Fruit fly (Drosophila melanogaster): ENCODE measurements around the gene CG2926.

Gene CG2926

DNA sequence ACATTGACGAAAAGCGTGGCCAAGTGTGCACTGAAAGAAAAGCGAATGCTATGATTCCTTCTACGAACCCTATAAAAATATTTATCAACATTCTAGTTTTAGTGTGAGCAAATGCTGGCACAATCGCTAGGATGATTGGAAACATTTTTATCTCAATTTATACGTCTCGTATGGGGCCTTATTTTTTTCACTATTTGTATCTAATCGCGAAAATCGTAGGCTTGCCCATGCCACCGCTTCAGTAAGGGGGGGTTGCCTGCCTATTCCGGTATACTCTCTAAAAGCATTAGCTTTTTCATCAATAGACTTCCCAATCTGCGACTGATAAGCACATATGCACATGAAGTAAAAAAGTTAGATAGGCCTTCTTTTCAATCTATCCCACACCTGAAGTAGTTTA lies 22.6 kb downstream of the CG2926 start (continued):
- no peak for TF ChIP-seq ab (GFP tag; optimal IDR thresholded peaks at IDR 0.05)
- TF ChIP-seq CG11504 (tag; optimal IDR thresholded peaks at IDR 0.05): peak; percentile 88
- peak; percentile 71; the same call in 1 of the 2 replicates for TF ChIP-seq CG16779 (GFP tag; IDR thresholded peaks at IDR 0.05)
- TF ChIP-seq sob (GFP tag; IDR thresholded peaks at IDR 0.05): peak; percentile 85
- TF ChIP-seq Abd-B (GFP tag; optimal IDR thresholded peaks at IDR 0.05): no peak
- no peak for TF ChIP-seq sna (GFP tag; IDR thresholded peaks at IDR 0.05; ENCODE audit: partially characterized antibody)
- peak; percentile 76 for TF ChIP-seq org-1 (GFP tag; optimal IDR thresholded peaks at IDR 0.05)
- TF ChIP-seq CG7928 (GFP tag; optimal IDR thresholded peaks at IDR 0.05): no peak
- TF ChIP-seq CG30431 (GFP tag; optimal IDR thresholded peaks at IDR 0.05): peak; percentile 54
- no peak for TF ChIP-seq tna (GFP tag; IDR thresholded peaks at IDR 0.05; ENCODE audit: partially characterized antibody)
- peak; percentile 82 for TF ChIP-seq lilli (GFP tag; optimal IDR thresholded peaks at IDR 0.05)
- TF ChIP-seq CG3281 (GFP tag; optimal IDR thresholded peaks at IDR 0.05): peak; percentile 75
- no peak for TF ChIP-seq hth (optimal IDR thresholded peaks at IDR 0.05)
- TF ChIP-seq B-H2 (GFP tag; optimal IDR thresholded peaks at IDR 0.05): peak; percentile 45
- TF ChIP-seq Vsx1 (GFP tag; optimal IDR thresholded peaks at IDR 0.05): peak; percentile 66
- peak; percentile 72 for TF ChIP-seq sim (GFP tag; IDR thresholded peaks at IDR 0.05)
- no peak for TF ChIP-seq knrl (GFP tag; IDR thresholded peaks at IDR 0.05; ENCODE audit: partially characterized antibody)
- no peak for TF ChIP-seq hkb (optimal IDR thresholded peaks at IDR 0.05)
- peak; percentile 92 for TF ChIP-seq hkb (GFP tag; IDR thresholded peaks at IDR 0.05)
- TF ChIP-seq stc (GFP tag; IDR thresholded peaks at IDR 0.05): peak; percentile 84
- peak; percentile 56 for TF ChIP-seq CG12942 (GFP tag; optimal IDR thresholded peaks at IDR 0.05)
- TF ChIP-seq CG10267 (tag; optimal IDR thresholded peaks at IDR 0.05): peak; percentile 50
- TF ChIP-seq TFAM (GFP tag; optimal IDR thresholded peaks at IDR 0.05): no peak
- no peak for TF ChIP-seq ham (GFP tag; IDR thresholded peaks at IDR 0.05)
- no peak for TF ChIP-seq tio (GFP tag; optimal IDR thresholded peaks at IDR 0.05)
- peak; percentile 85 for TF ChIP-seq Dbx (GFP tag; IDR thresholded peaks at IDR 0.05)
- peak; percentile 63 for TF ChIP-seq tup (GFP tag; optimal IDR thresholded peaks at IDR 0.05)
- TF ChIP-seq zfh2 (GFP tag; optimal IDR thresholded peaks at IDR 0.05): peak; percentile 74
- TF ChIP-seq mirr (GFP tag; optimal IDR thresholded peaks at IDR 0.05): peak; percentile 92
- TF ChIP-seq CG10209 (GFP tag; optimal IDR thresholded peaks at IDR 0.05): peak; percentile 82
- TF ChIP-seq NK7.1 (GFP tag; optimal IDR thresholded peaks at IDR 0.05): peak; percentile 58
- 0 out of 2 replicates have a peak, but pooled peaks have one; percentile 49 for TF ChIP-seq toy (GFP tag; IDR thresholded peaks at IDR 0.05)
- TF ChIP-seq CG11456 (GFP tag; IDR thresholded peaks at IDR 0.05): peak; percentile 83
- peak; percentile 92 for TF ChIP-seq grn (GFP tag; optimal IDR thresholded peaks at IDR 0.05)
- TF ChIP-seq Lim3 (GFP tag; IDR thresholded peaks at IDR 0.05): 0 out of 2 replicates have a peak, but pooled peaks have one; percentile 8
- TF ChIP-seq CG10979 (tag; optimal IDR thresholded peaks at IDR 0.05): peak; percentile 67
- TF ChIP-seq CG6854 (GFP tag; optimal IDR thresholded peaks at IDR 0.05): peak; percentile 50
- peak; percentile 83 for TF ChIP-seq CG7786 (GFP tag; optimal IDR thresholded peaks at IDR 0.05)
- peak; percentile 68 for TF ChIP-seq E2f2 (GFP tag; IDR thresholded peaks at IDR 0.05)
- TF ChIP-seq az2 (GFP tag; optimal IDR thresholded peaks at IDR 0.05): peak; percentile 74
- peak; percentile 65 for TF ChIP-seq CG4820 (GFP tag; optimal IDR thresholded peaks at IDR 0.05)
- peak; percentile 91 for TF ChIP-seq dysf (GFP tag; IDR thresholded peaks at IDR 0.05)
- peak; percentile 71 for TF ChIP-seq bowl (GFP tag; IDR thresholded peaks at IDR 0.05)
- peak; percentile 77 for TF ChIP-seq Rx (GFP tag; IDR thresholded peaks at IDR 0.05)
- TF ChIP-seq Eip74EF (GFP tag; optimal IDR thresholded peaks at IDR 0.05): peak in 1 of 2 experiments; percentile 59
- TF ChIP-seq gfzf (GFP tag; optimal IDR thresholded peaks at IDR 0.05): no peak
- peak; percentile 80 for TF ChIP-seq HLH54F (GFP tag; optimal IDR thresholded peaks at IDR 0.05)
- TF ChIP-seq HLH4C (GFP tag; IDR thresholded peaks at IDR 0.05; ENCODE audit: partially characterized antibody): no peak
- peak; percentile 67 for TF ChIP-seq Adf1 (GFP tag; IDR thresholded peaks at IDR 0.05)
- TF ChIP-seq CG30020 (tag; optimal IDR thresholded peaks at IDR 0.05): no peak
- TF ChIP-seq Dref (GFP tag; IDR thresholded peaks at IDR 0.05): no peak
- TF ChIP-seq ERR (GFP tag; optimal IDR thresholded peaks at IDR 0.05): peak; percentile 68
